Worm (Caenorhabditis elegans) whole organism, early embryonic: Measurements from ENCODE around the gene T15H9.5.

Experiments
- F13C5.2 ChIP-seq: sonication (generic microtip); optimal IDR thresholded peaks from 2 replicates; lab custom pipeline; 2017; ENCODE audit warnings: mild to moderate bottlenecking, missing genetic modification characterization, inconsistent platforms, missing compliant biosample characterization
- ceh-36 ChIP-seq: sonication (generic microtip); optimal IDR thresholded peaks from 2 replicates; lab custom pipeline; 2016; ENCODE audit warnings: missing genetic modification characterization, inconsistent platforms, missing compliant biosample characterization
- hmg-4 ChIP-seq: fragments of 200-800 bp; sonication (Bioruptor generic); optimal IDR thresholded peaks from 2 replicates; lab custom pipeline; 2018; ENCODE audit warnings: mild to moderate bottlenecking, missing genetic modification characterization, missing compliant biosample characterization
- pes-1 ChIP-seq: fragments of 200-800 bp; sonication (Bioruptor generic); IDR thresholded peaks from 2 replicates; pipeline ENCODE4 v1.3.6; 2022; ENCODE audit warnings: missing genetic modification reagents, missing genetic modification characterization, missing compliant biosample characterization
- tbx-37 ChIP-seq: fragments of 200-800 bp; sonication (Bioruptor generic); conservative IDR thresholded peaks from 2 replicates; pipeline ENCODE4 v1.3.6; 2022; ENCODE audit warnings: missing genetic modification reagents, missing genetic modification characterization, missing compliant biosample characterization

DNA sequence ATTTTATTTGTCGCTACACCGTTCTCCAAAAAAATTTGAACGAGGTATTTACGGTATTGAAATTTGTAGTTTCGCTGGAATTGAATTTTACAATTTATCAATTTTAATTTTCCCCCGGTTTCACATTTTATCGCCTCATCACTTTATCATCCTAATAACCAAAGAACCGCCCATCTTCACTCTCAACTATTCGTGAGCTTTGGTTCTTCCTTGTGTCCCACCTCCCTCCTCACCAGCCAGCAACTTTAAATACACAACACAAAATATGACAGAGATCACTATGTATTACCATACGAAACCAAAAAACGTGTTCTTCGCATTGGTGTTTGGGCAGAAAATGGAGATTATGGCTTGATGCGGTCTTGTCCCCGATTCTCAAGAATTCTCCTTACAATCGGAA, 7.2 kb downstream of the T15H9.5 start:
- TF ChIP-seq pes-1 (GFP tag; lab: Robert Waterston, UW), result no peak
- TF ChIP-seq F13C5.2 (tag; lab: Kevin White, UChicago), result no peak
- no peak for TF ChIP-seq hmg-4
- no peak for TF ChIP-seq ceh-36
- no peak for TF ChIP-seq tbx-37 (GFP tag; lab: Robert Waterston, UW)
